Worm (Caenorhabditis elegans) whole organism, L2 larva: Measurements from ENCODE around the gene T07G12.2.
A peak's percentile ranks its signal among the peaks of the same experiment; 100 is the strongest.

Source experiments
- C34F6.9 ChIP-seq: fragments of 150-350 bp; optimal IDR thresholded peaks from 2 replicates; lab custom pipeline; 2014; ENCODE audit warnings: missing biosample characterization, missing genetic modification characterization
- F13H6.1 ChIP-seq: sonication (generic microtip); optimal IDR thresholded peaks from 2 replicates; lab custom pipeline; 2016; ENCODE audit warnings: missing genetic modification characterization, missing compliant biosample characterization
- R02D3.7 ChIP-seq: fragments of 150-350 bp; optimal IDR thresholded peaks from 2 replicates; lab custom pipeline; 2014; ENCODE audit warnings: missing biosample characterization, missing genetic modification characterization
- Y55F3AM.14 ChIP-seq: fragments of 200-800 bp; sonication (Bioruptor generic); optimal IDR thresholded peaks from 2 replicates; lab custom pipeline; 2018; ENCODE audit warnings: mild to moderate bottlenecking, missing genetic modification characterization, missing compliant biosample characterization
- ZK546.5 ChIP-seq: sonication (generic microtip); optimal IDR thresholded peaks from 2 replicates; lab custom pipeline; 2017; ENCODE audit warnings: missing biosample characterization, missing genetic modification characterization
- alr-1 ChIP-seq: fragments of 150-350 bp; optimal IDR thresholded peaks from 2 replicates; lab custom pipeline; 2014; ENCODE audit warnings: missing biosample characterization, missing genetic modification characterization
- aly-2 ChIP-seq: fragments of 150-350 bp; optimal IDR thresholded peaks from 2 replicates; lab custom pipeline; 2014; ENCODE audit warnings: missing biosample characterization, missing genetic modification characterization
- ama-1 ChIP-seq: fragments of 150-350 bp; optimal IDR thresholded peaks from 2 replicates; lab custom pipeline; 2018; ENCODE audit warnings: inconsistent platforms
- ceh-82 ChIP-seq: fragments of 150-350 bp; optimal IDR thresholded peaks from 2 replicates; lab custom pipeline; 2014; ENCODE audit warnings: missing biosample characterization, missing genetic modification characterization
- crh-2 ChIP-seq: sonication (generic microtip); optimal IDR thresholded peaks from 2 replicates; lab custom pipeline; 2017; ENCODE audit warnings: missing biosample characterization, missing genetic modification characterization
- dmd-4 ChIP-seq: sonication (generic microtip); optimal IDR thresholded peaks from 2 replicates; lab custom pipeline; 2017; ENCODE audit warnings: missing biosample characterization, missing genetic modification characterization
- egl-27 ChIP-seq: sonication (generic microtip); optimal IDR thresholded peaks from 3 replicates; lab custom pipeline; 2017; ENCODE audit warnings: missing biosample characterization, missing genetic modification reagents, missing genetic modification characterization
- elt-1 ChIP-seq: fragments of 150-350 bp; optimal IDR thresholded peaks from 2 replicates; lab custom pipeline; 2014; ENCODE audit warnings: missing biosample characterization, missing genetic modification characterization
- elt-3 ChIP-seq: sonication (generic microtip); optimal IDR thresholded peaks from 2 replicates; lab custom pipeline; 2017; ENCODE audit warnings: missing biosample characterization, missing genetic modification characterization
- gmeb-1 ChIP-seq: fragments of 150-350 bp; optimal IDR thresholded peaks from 2 replicates; lab custom pipeline; 2014; ENCODE audit warnings: missing biosample characterization, missing genetic modification characterization
- lin-11 ChIP-seq: fragments of 150-350 bp; sonication (generic microtip); optimal IDR thresholded peaks from 2 replicates; lab custom pipeline; 2014; ENCODE audit warnings: missing biosample characterization, missing genetic modification characterization, inconsistent platforms, mixed read lengths
- lin-13 ChIP-seq: fragments of 150-350 bp; optimal IDR thresholded peaks from 2 replicates; lab custom pipeline; 2014; ENCODE audit warnings: missing biosample characterization, missing genetic modification reagents, missing genetic modification characterization
- lin-39 ChIP-seq: fragments of 150-350 bp; optimal IDR thresholded peaks from 2 replicates; lab custom pipeline; 2014; ENCODE audit warnings: missing biosample characterization, missing genetic modification reagents, missing genetic modification characterization
- lsy-2 ChIP-seq, 2 experiments: fragments of 150-350 bp in 1 of 2; sonication (generic microtip) in 1 of 2; optimal IDR thresholded peaks; 2 replicates each; lab custom pipeline; 2014 to 2017; ENCODE audit warnings: missing biosample characterization in 2 of 2, missing genetic modification characterization in 2 of 2
- mab-5 ChIP-seq: fragments of 150-350 bp; optimal IDR thresholded peaks from 2 replicates; lab custom pipeline; 2014; ENCODE audit warnings: missing biosample characterization, missing genetic modification characterization
- mbf-1 ChIP-seq: sonication (generic microtip); optimal IDR thresholded peaks from 2 replicates; lab custom pipeline; 2017; ENCODE audit warnings: missing biosample characterization, missing genetic modification characterization
- mdl-1 ChIP-seq, 2 experiments: fragments of 150-350 bp in 1 of 2; sonication (generic microtip) in 1 of 2; optimal IDR thresholded peaks; 2 replicates each; lab custom pipeline; 2017; ENCODE audit warnings: missing biosample characterization in 2 of 2, missing genetic modification characterization in 2 of 2
- nhr-11 ChIP-seq: fragments of 150-350 bp; optimal IDR thresholded peaks from 2 replicates; lab custom pipeline; 2014; ENCODE audit warnings: missing biosample characterization, missing genetic modification characterization
- nhr-12 ChIP-seq: fragments of 150-350 bp; optimal IDR thresholded peaks from 2 replicates; lab custom pipeline; 2014; ENCODE audit warnings: missing biosample characterization, missing genetic modification characterization
- nhr-129 ChIP-seq: fragments of 150-350 bp; optimal IDR thresholded peaks from 2 replicates; lab custom pipeline; 2014; ENCODE audit warnings: missing biosample characterization, missing genetic modification characterization
- nhr-21 ChIP-seq: fragments of 150-350 bp; optimal IDR thresholded peaks from 2 replicates; lab custom pipeline; 2014; ENCODE audit warnings: missing biosample characterization, missing genetic modification characterization
- nhr-23 ChIP-seq: fragments of 150-350 bp; optimal IDR thresholded peaks from 2 replicates; lab custom pipeline; 2014; ENCODE audit warnings: missing biosample characterization, missing genetic modification reagents, missing genetic modification characterization
- nhr-237 ChIP-seq: fragments of 150-350 bp; optimal IDR thresholded peaks from 2 replicates; lab custom pipeline; 2014; ENCODE audit warnings: missing biosample characterization, missing genetic modification characterization
- nhr-6 ChIP-seq: fragments of 150-350 bp; optimal IDR thresholded peaks from 2 replicates; lab custom pipeline; 2014; ENCODE audit warnings: missing biosample characterization, missing genetic modification characterization
- nhr-77 ChIP-seq: fragments of 150-350 bp; optimal IDR thresholded peaks from 2 replicates; lab custom pipeline; 2014; ENCODE audit warnings: missing biosample characterization, missing genetic modification characterization
- peb-1 ChIP-seq: fragments of 150-350 bp; optimal IDR thresholded peaks from 2 replicates; lab custom pipeline; 2014; ENCODE audit warnings: missing biosample characterization, missing genetic modification characterization
- sem-4 ChIP-seq: fragments of 150-350 bp; optimal IDR thresholded peaks from 2 replicates; lab custom pipeline; 2014; ENCODE audit warnings: missing biosample characterization, missing genetic modification reagents, missing genetic modification characterization
- skn-1 ChIP-seq: sonication (generic microtip); optimal IDR thresholded peaks from 2 replicates; lab custom pipeline; 2017; ENCODE audit warnings: missing biosample characterization, missing genetic modification characterization
- sma-3 ChIP-seq: sonication (generic microtip); optimal IDR thresholded peaks from 2 replicates; lab custom pipeline; 2016; ENCODE audit warnings: missing genetic modification reagents, missing genetic modification characterization, missing compliant biosample characterization
- sma-9 ChIP-seq, 2 experiments: fragments of 150-350 bp in 1 of 2; sonication (generic microtip) in 1 of 2; optimal IDR thresholded peaks; 2 replicates each; lab custom pipeline; 2014 to 2016; ENCODE audit warnings: missing genetic modification characterization in 2 of 2, mild to moderate bottlenecking in 1 of 2, missing biosample characterization in 1 of 2, missing compliant biosample characterization in 1 of 2, missing genetic modification reagents in 1 of 2, moderate library complexity in 1 of 2
- snpc-4 ChIP-seq: fragments of 150-350 bp; optimal IDR thresholded peaks from 2 replicates; lab custom pipeline; 2014; ENCODE audit warnings: missing biosample characterization, missing genetic modification characterization
- unc-39 ChIP-seq: fragments of 150-350 bp; optimal IDR thresholded peaks from 2 replicates; lab custom pipeline; 2014; ENCODE audit warnings: missing biosample characterization, missing genetic modification characterization
- unc-55 ChIP-seq: fragments of 150-350 bp; sonication (generic microtip); optimal IDR thresholded peaks from 3 replicates; lab custom pipeline; 2014; ENCODE audit warnings: missing biosample characterization, missing genetic modification reagents, missing genetic modification characterization
- unc-62 ChIP-seq: fragments of 150-350 bp; optimal IDR thresholded peaks from 2 replicates; lab custom pipeline; 2014; ENCODE audit warnings: missing biosample characterization, missing genetic modification reagents, missing genetic modification characterization
- zag-1 ChIP-seq: fragments of 150-350 bp; optimal IDR thresholded peaks from 2 replicates; lab custom pipeline; 2014; ENCODE audit warnings: missing biosample characterization, missing genetic modification characterization
- ztf-1 ChIP-seq: fragments of 200-800 bp; sonication (Bioruptor generic); conservative IDR thresholded peaks from 2 replicates; pipeline ENCODE4 v1.3.6; 2022; ENCODE audit warnings: missing genetic modification characterization, missing compliant biosample characterization
- ztf-4 ChIP-seq: fragments of 150-350 bp; optimal IDR thresholded peaks from 2 replicates; lab custom pipeline; 2014; ENCODE audit warnings: missing biosample characterization, missing genetic modification characterization

The T07G12.2 gene

DNA sequence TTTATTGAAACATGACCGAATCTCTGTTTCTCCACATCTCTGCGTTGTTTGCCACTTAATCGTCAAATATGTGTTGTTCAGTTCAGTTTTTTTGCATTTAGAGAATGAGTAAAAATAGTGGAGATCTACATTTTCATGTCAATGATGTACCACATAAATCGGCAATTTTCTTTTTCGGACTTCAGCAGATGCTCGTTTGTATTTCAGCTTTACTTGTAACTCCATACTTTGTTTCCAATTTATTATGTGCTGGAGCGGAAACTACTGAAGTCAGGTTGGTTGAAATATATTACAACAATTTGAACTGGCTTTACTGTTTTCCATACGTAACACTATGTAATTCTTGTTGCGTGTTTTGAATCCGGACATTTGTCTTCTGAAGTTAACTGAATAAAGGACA lies at the start of gene T07G12.2:
T07G12.2 (plus strand) TSS at position 62 of the 400 bp plus-strand sequence.
- TF ChIP-seq nhr-237 (tag; lab: Kevin White, UChicago): no peak
- no peak for TF ChIP-seq sma-3 (GFP tag; lab: Kevin White, UChicago)
- TF ChIP-seq peb-1 (tag; lab: Kevin White, UChicago): no peak
- no peak for TF ChIP-seq lsy-2 (tag; optimal IDR thresholded peaks at IDR 0.05; lab: Kevin White, UChicago)
- no peak for TF ChIP-seq snpc-4 (tag; lab: Kevin White, UChicago)

DNA sequence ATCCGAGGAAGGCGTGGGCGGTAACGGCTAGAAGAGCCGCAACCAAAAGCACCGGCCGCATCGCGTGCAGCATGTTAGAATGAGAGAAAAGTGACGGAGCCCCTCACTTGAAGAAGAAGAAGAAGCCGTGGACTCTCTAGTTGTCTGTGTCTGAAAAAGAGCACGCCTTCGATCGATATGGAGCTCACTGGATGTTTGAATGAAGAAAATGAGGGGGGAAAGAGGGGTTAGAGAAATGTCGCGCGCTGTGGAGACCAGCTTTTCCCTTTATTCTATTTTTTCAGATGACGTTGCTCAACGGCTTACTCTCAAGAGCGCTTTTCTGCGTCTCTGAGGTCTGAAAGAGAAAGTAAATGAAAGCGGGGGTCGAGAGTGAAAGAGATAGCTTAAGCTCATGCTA lies 48.8 kb upstream of the T07G12.2 start, which contains the start of gene egl-21:
egl-21 (minus strand) TSS at position 150 of the 400 bp plus-strand sequence.
- TF ChIP-seq F13H6.1 (tag; lab: Kevin White, UChicago) (peak; percentile 60), elt-1 (no peak), lin-11 (tag; lab: Kevin White, UChicago) (peak; percentile 66), sem-4 (tag; lab: Kevin White, UChicago) (peak; percentile 46), C34F6.9 (tag; lab: Kevin White, UChicago) (peak; percentile 89), nhr-6 (peak; percentile 36), peb-1 (tag; lab: Kevin White, UChicago) (no peak), mab-5 (tag; lab: Kevin White, UChicago) (no peak), alr-1 (tag; lab: Kevin White, UChicago) (no peak), ZK546.5 (tag; lab: Kevin White, UChicago) (no peak), snpc-4 (tag; lab: Kevin White, UChicago) (no peak), skn-1 (no peak), mdl-1 (tag; optimal IDR thresholded peaks at IDR 0.05; lab: Kevin White, UChicago) (peak; percentile 59 to 61), nhr-77 (tag; lab: Kevin White, UChicago) (no peak), R02D3.7 (tag; lab: Kevin White, UChicago) (no peak), dmd-4 (tag; lab: Kevin White, UChicago) (no peak), aly-2 (tag; lab: Kevin White, UChicago) (no peak), ceh-82 (tag; lab: Kevin White, UChicago) (no peak), nhr-129 (tag; lab: Kevin White, UChicago) (peak; percentile 79), lsy-2 (tag; optimal IDR thresholded peaks at IDR 0.05; lab: Kevin White, UChicago) (peak in 1 of 2 experiments; percentile 66), lin-39 (tag; lab: Kevin White, UChicago) (no peak), ztf-4 (tag; lab: Kevin White, UChicago) (no peak), ztf-1 (GFP tag; lab: Robert Waterston, UW) (no peak), nhr-11 (tag; lab: Kevin White, UChicago) (no peak), zag-1 (tag; lab: Kevin White, UChicago) (peak; percentile 79), Y55F3AM.14 (peak; percentile 64), crh-2 (tag; lab: Kevin White, UChicago) (peak; percentile 82), nhr-23 (tag; lab: Kevin White, UChicago) (no peak), sma-3 (GFP tag; lab: Kevin White, UChicago) (no peak), nhr-12 (tag; lab: Kevin White, UChicago) (no peak), unc-39 (tag; lab: Kevin White, UChicago) (peak; percentile 52), mbf-1 (tag; lab: Kevin White, UChicago) (no peak), gmeb-1 (no peak), unc-55 (GFP tag; lab: Kevin White, UChicago) (peak; percentile 92), elt-3 (no peak), sma-9 (GFP tag; optimal IDR thresholded peaks at IDR 0.05; lab: Kevin White, UChicago) (peak; percentile 46), sma-9 (tag; optimal IDR thresholded peaks at IDR 0.05; lab: Kevin White, UChicago) (no peak), egl-27 (tag; lab: Kevin White, UChicago) (peak; percentile 43), lin-13 (GFP tag; lab: Kevin White, UChicago) (peak; percentile 33), ama-1 (lab: Kevin White, UChicago) (no peak), nhr-21 (tag; lab: Kevin White, UChicago) (peak; percentile 19), unc-62 (GFP tag; lab: Kevin White, UChicago) (no peak)
